Worm (Caenorhabditis elegans) whole organism, midembryonic: Measurements from ENCODE around the gene srsy-1.
A peak's percentile ranks its signal among the peaks of the same experiment; 100 is the strongest.

ENCODE experiments used
- T22C8.4 ChIP-seq: fragments of 200-800 bp; sonication (Bioruptor generic); IDR thresholded peaks from 2 replicates; pipeline ENCODE4 v1.3.6; 2022; ENCODE audit warnings: missing genetic modification characterization, missing compliant biosample characterization
- cog-1 ChIP-seq: sonication (generic microtip); optimal IDR thresholded peaks from 2 replicates; lab custom pipeline; 2016; ENCODE audit warnings: missing genetic modification characterization, missing compliant biosample characterization
- flt-1 ChIP-seq: fragments of 200-800 bp; sonication (Bioruptor generic); IDR thresholded peaks from 2 replicates; pipeline ENCODE4 v1.3.6; 2022; ENCODE audit warnings: missing genetic modification characterization, missing compliant biosample characterization
- klf-2 ChIP-seq: fragments of 200-800 bp; sonication (Bioruptor generic); conservative IDR thresholded peaks from 2 replicates; pipeline ENCODE4 v1.3.6; 2022; ENCODE audit warnings: missing genetic modification reagents, missing genetic modification characterization, missing compliant biosample characterization
- med-1 ChIP-seq: sonication (generic microtip); optimal IDR thresholded peaks from 2 replicates; lab custom pipeline; 2017; ENCODE audit warnings: missing genetic modification characterization, mild to moderate bottlenecking, missing compliant biosample characterization, antibody characterized with exemption, missing genetic modification reagents; ENCODE audit not compliant: insufficient read depth
- ref-1 ChIP-seq: fragments of 200-800 bp; sonication (Bioruptor generic); conservative IDR thresholded peaks from 2 replicates; pipeline ENCODE4 v1.3.6; 2022; ENCODE audit warnings: missing genetic modification reagents, missing genetic modification characterization, missing compliant biosample characterization
- tab-1 ChIP-seq: fragments of 200-800 bp; sonication (Bioruptor generic); IDR thresholded peaks from 2 replicates; pipeline ENCODE4 v1.3.6; 2022; ENCODE audit warnings: missing genetic modification characterization, missing compliant biosample characterization
- ztf-23 ChIP-seq: fragments of 200-800 bp; sonication (Bioruptor generic); IDR thresholded peaks from 2 replicates; pipeline ENCODE4 v1.3.6; 2022; ENCODE audit warnings: missing genetic modification reagents, missing genetic modification characterization, missing compliant biosample characterization
- ztf-29 ChIP-seq: fragments of 200-800 bp; sonication (Bioruptor generic); IDR thresholded peaks from 2 replicates; pipeline ENCODE4 v1.3.6; 2022; ENCODE audit warnings: missing genetic modification reagents, missing genetic modification characterization, missing compliant biosample characterization

Gene srsy-1

ce11 chrII:5091640-5092243 lies 24.1 kb upstream of the srsy-1 start, which contains the start of gene pld-1:
Gene pld-1 (minus strand): TSS chrII:5091690.
- no peak for TF ChIP-seq T22C8.4
- TF ChIP-seq ztf-29 (GFP tag; lab: Robert Waterston, UW), result no peak
- no peak for TF ChIP-seq flt-1 (GFP tag; lab: Robert Waterston, UW)
- TF ChIP-seq klf-2 (GFP tag; lab: Robert Waterston, UW), result no peak
- no peak for TF ChIP-seq cog-1 (tag; lab: Kevin White, UChicago)
- no peak for TF ChIP-seq tab-1
- TF ChIP-seq ref-1 (GFP tag; lab: Robert Waterston, UW), result no peak
- no peak for TF ChIP-seq med-1 (GFP tag; lab: Kevin White, UChicago)
- TF ChIP-seq ztf-23 (GFP tag; lab: Robert Waterston, UW), result no peak

ce11 chrII:5092362-5093281 lies 23.2 kb upstream of the srsy-1 start, which contains the start of gene C04G6.2:
Gene C04G6.2 (plus strand): TSS chrII:5093231.
- TF ChIP-seq T22C8.4 (no peak), ztf-23 (GFP tag; lab: Robert Waterston, UW) (no peak), cog-1 (tag; lab: Kevin White, UChicago) (peak; percentile 82)

DNA sequence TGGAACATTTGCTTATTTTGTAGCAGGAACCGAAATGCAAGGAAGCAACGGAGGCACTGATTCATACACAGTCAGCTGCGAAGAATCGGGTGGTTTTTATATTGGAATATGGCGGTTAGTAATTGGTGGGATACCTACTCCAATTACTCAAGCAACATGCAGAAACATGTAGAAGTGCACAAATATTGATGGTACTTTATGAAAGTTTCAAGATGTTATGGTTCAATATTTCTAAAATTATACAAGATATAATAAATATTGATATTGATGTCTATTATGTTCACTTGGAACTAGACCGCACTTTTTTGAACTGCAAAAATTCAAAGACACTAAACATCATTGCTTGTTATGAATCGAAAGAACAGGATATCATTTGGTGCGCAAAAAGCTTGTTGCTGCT lies 21.9 kb upstream of the srsy-1 start, which contains the start of gene C04G6.13:
Gene C04G6.13 (plus strand): TSS at position 301 of the 400 bp plus-strand sequence.
- no peak for TF ChIP-seq T22C8.4
- no peak for TF ChIP-seq ztf-29 (GFP tag; lab: Robert Waterston, UW)
- no peak for TF ChIP-seq tab-1
- TF ChIP-seq flt-1 (GFP tag; lab: Robert Waterston, UW), result no peak
- no peak for TF ChIP-seq klf-2 (GFP tag; lab: Robert Waterston, UW)
- TF ChIP-seq ref-1 (GFP tag; lab: Robert Waterston, UW), result no peak
- TF ChIP-seq cog-1 (tag; lab: Kevin White, UChicago), result no peak
- no peak for TF ChIP-seq ztf-23 (GFP tag; lab: Robert Waterston, UW)
- no peak for TF ChIP-seq med-1 (GFP tag; lab: Kevin White, UChicago)

DNA sequence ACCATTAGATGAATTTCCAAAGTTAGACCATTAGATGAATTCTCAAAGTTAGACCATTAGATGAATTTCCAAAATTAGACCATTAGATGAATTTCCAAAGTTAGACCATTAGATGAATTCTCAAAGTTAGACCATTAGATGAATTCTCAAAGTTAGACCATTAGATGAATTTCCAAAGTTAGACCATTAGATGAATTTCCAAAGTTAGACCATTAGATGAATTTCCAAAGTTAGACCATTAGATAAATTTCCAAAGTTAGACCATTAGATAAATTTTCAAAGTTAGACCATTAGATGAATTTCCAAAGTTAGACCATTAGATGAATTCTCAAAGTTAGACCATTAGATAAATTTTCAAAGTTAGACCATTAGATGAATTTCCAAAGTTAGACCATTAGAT lies 18.4 kb upstream of the srsy-1 start:
- TF ChIP-seq ztf-29 (GFP tag; lab: Robert Waterston, UW), result peak; percentile 57; the same call in 1 of the 2 replicates
- TF ChIP-seq flt-1 (GFP tag; lab: Robert Waterston, UW), result peak; percentile 88
- peak; percentile 99 for TF ChIP-seq ref-1 (GFP tag; lab: Robert Waterston, UW)
- peak; percentile 85 for TF ChIP-seq tab-1
- peak; percentile 98 for TF ChIP-seq ztf-23 (GFP tag; lab: Robert Waterston, UW)
- TF ChIP-seq klf-2 (GFP tag; lab: Robert Waterston, UW), result peak; percentile 98

- TF ChIP-seq cog-1 (tag; lab: Kevin White, UChicago) (no peak), flt-1 (GFP tag; lab: Robert Waterston, UW) (no peak), ztf-23 (GFP tag; lab: Robert Waterston, UW) (no peak), ztf-29 (GFP tag; lab: Robert Waterston, UW) (no peak), klf-2 (GFP tag; lab: Robert Waterston, UW) (no peak), tab-1 (no peak), T22C8.4 (no peak), med-1 (GFP tag; lab: Kevin White, UChicago) (no peak), ref-1 (GFP tag; lab: Robert Waterston, UW) (no peak)
Observed at ce11 chrII:5099034-5099433, 16.8 kb upstream of the srsy-1 start.

DNA sequence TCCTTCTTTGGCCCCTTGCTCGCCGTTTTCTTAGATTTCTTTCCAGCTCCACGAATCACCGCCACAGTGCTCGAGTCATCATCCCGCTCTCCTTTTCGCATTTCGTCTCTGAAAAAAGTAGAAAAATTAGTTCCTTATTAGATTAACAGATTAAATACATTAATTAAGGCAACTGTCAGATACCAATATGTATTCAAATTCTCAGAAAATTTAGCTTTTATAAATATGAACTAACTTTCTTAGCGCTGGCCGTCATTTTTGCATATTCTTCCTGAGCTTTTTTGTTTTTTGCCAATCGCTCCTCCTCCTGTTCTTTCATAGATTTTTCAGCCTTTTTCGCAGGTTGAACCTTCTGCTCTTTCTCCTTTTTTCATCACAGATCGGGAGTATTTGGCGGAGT lies 16.2 kb upstream of the srsy-1 start, which contains the start of gene C04G6.6:
Gene C04G6.6 (minus strand): TSS at position 101 of the 400 bp plus-strand sequence.
- TF ChIP-seq ztf-29 (GFP tag; lab: Robert Waterston, UW), result no peak
- TF ChIP-seq flt-1 (GFP tag; lab: Robert Waterston, UW), result no peak
- TF ChIP-seq cog-1 (tag; lab: Kevin White, UChicago), result no peak
- TF ChIP-seq T22C8.4, result no peak
- TF ChIP-seq ref-1 (GFP tag; lab: Robert Waterston, UW), result no peak
- no peak for TF ChIP-seq ztf-23 (GFP tag; lab: Robert Waterston, UW)
- no peak for TF ChIP-seq tab-1
- TF ChIP-seq klf-2 (GFP tag; lab: Robert Waterston, UW), result no peak
- TF ChIP-seq med-1 (GFP tag; lab: Kevin White, UChicago), result no peak

DNA sequence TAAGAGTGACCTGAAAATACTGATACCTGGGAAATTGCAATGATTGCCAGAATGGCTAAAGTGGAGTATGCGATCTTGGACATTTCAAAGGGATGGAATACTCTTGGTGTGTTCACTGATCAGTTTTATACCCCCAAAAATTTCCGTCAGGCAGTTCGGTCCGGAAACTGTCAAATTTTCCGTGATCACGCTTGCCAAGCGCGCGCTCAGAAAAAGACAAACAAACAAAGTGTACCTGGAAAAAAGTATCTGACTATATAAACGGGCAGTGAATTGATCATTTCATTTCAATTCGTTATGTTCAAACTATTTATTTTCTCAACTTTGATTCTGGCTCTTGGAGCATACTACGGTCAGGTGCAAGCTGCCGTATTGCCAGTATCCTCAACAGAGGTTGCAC lies 14.1 kb upstream of the srsy-1 start, which contains the start of the genes idpb-3 and idpb-1:
Gene idpb-3 (minus strand): TSS at position 101 of the 400 bp plus-strand sequence.
Gene idpb-1 (plus strand): TSS at position 284 of the 400 bp plus-strand sequence.
- TF ChIP-seq klf-2 (GFP tag; lab: Robert Waterston, UW) (no peak), T22C8.4 (no peak), flt-1 (GFP tag; lab: Robert Waterston, UW) (no peak), tab-1 (no peak), ztf-23 (GFP tag; lab: Robert Waterston, UW) (no peak), med-1 (GFP tag; lab: Kevin White, UChicago) (no peak), ztf-29 (GFP tag; lab: Robert Waterston, UW) (no peak), ref-1 (GFP tag; lab: Robert Waterston, UW) (no peak), cog-1 (tag; lab: Kevin White, UChicago) (no peak)

DNA sequence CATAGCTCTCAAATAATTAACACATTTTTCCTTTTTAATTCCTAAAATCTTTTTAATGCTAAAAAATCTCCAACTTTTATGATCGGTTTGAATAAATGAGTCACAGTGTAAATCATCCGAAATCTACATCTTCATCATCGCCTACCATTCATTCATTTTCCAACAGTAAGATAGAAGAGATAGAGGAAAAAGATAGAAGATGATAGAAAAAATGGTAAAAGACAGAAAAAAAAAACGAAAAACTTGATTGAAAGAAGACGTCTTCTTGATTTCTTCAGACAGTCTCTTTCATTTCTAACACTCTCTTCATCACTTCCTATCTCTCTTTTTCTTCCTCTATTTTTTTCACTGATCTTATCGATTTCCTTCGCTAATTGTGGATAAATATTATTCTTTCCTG lies 12.6 kb upstream of the srsy-1 start:
- TF ChIP-seq T22C8.4, result no peak
- no peak for TF ChIP-seq flt-1 (GFP tag; lab: Robert Waterston, UW)
- no peak for TF ChIP-seq klf-2 (GFP tag; lab: Robert Waterston, UW)
- TF ChIP-seq ztf-23 (GFP tag; lab: Robert Waterston, UW), result no peak
- TF ChIP-seq cog-1 (tag; lab: Kevin White, UChicago), result no peak
- TF ChIP-seq med-1 (GFP tag; lab: Kevin White, UChicago), result no peak
- TF ChIP-seq ztf-29 (GFP tag; lab: Robert Waterston, UW), result no peak
- TF ChIP-seq tab-1, result no peak
- no peak for TF ChIP-seq ref-1 (GFP tag; lab: Robert Waterston, UW)
